Worm (Caenorhabditis elegans): Measurements from ENCODE around the gene Y55D5A.1.

DNA sequence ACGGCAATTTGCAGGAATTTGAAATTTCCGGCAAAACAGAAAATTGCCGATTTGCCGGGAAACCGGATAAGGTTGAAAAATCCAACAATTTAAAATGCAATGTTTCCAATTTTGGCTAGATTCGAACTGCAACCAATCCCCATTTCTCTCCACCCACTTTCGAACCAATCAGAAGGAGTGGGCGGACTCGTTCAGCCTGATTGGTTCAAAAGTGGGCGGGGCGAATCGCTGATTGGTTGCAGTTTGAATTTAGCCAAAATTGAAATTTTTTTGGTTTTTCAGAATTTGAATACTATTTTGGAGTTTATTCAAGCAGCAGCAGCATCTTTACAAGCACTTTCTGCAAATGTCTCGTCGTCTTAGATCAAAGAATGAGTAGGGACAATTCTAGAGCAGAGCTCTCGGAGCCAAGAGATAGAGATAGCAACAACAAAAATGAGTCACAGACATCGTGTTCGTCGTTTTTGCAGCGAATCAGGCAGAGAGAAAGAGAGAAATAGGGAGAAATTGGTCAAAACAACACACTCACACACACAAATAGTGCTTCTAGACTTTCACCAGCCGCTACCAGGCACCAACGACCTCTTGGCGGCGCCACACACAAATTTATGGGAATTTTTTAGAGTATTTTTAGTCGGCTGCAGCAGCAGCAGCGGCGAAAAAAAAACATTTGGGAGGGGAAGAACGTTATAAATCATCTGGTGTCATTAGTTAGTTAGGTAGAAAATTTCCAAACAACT lies 49.0 kb downstream of the Y55D5A.1 start:
- TF ChIP-seq let-526 (GFP tag; IDR thresholded peaks at IDR 0.05) (no peak), F49E8.2 (tag; optimal IDR thresholded peaks at IDR 0.05; ENCODE audit: insufficient read depth) (no peak), lin-26 (GFP tag; IDR thresholded peaks at IDR 0.05) (no peak), C06A6.2 (GFP tag; conservative IDR thresholded peaks at IDR 0.05) (no peak), F55B11.4 (tag; optimal IDR thresholded peaks at IDR 0.05; ENCODE audit: borderline replicate concordance, insufficient read depth) (no peak)
